Worm (Caenorhabditis elegans) whole organism, young adult: ENCODE measurements around the gene K09E9.7.
A peak's percentile ranks its signal among the peaks of the same experiment; 100 is the strongest.

Experiments used
- B0261.1 ChIP-seq: sonication (generic microtip); optimal IDR thresholded peaks from 2 replicates; lab custom pipeline; 2016; ENCODE audit warnings: mild to moderate bottlenecking, missing genetic modification characterization, moderate library complexity, missing compliant biosample characterization
- F10E7.11 ChIP-seq: sonication (generic microtip); optimal IDR thresholded peaks from 2 replicates; lab custom pipeline; 2017; ENCODE audit warnings: mild to moderate bottlenecking, missing genetic modification characterization, moderate library complexity, missing compliant biosample characterization
- F23B12.7 ChIP-seq: sonication (generic microtip); optimal IDR thresholded peaks from 2 replicates; lab custom pipeline; 2017; ENCODE audit warnings: missing genetic modification characterization, mild to moderate bottlenecking, missing compliant biosample characterization, antibody characterized with exemption, moderate library complexity; ENCODE audit not compliant: insufficient read depth
- F55B11.4 ChIP-seq: sonication (generic microtip); optimal IDR thresholded peaks from 2 replicates; lab custom pipeline; 2016; ENCODE audit warnings: missing compliant biosample characterization, missing genetic modification characterization, borderline replicate concordance; ENCODE audit not compliant: insufficient read depth
- Y67H2A.10 ChIP-seq: fragments of 200-800 bp; sonication (Bioruptor generic); conservative IDR thresholded peaks from 2 replicates; pipeline ENCODE4 v1.3.6; 2022; ENCODE audit warnings: missing genetic modification reagents, missing genetic modification characterization, missing compliant biosample characterization
- Y95B8A.8 ChIP-seq: fragments of 200-800 bp; sonication (Bioruptor generic); IDR thresholded peaks from 2 replicates; pipeline ENCODE4 v1.3.6; 2022; ENCODE audit warnings: missing genetic modification reagents, missing genetic modification characterization, missing compliant biosample characterization
- ZK185.1 ChIP-seq: sonication (generic microtip); optimal IDR thresholded peaks from 2 replicates; lab custom pipeline; 2016; ENCODE audit warnings: mild to moderate bottlenecking, missing genetic modification characterization, missing compliant biosample characterization; ENCODE audit not compliant: poor library complexity, severe bottlenecking
- attf-5 ChIP-seq: fragments of 200-800 bp; sonication (Bioruptor generic); optimal IDR thresholded peaks from 2 replicates; lab custom pipeline; 2018; ENCODE audit warnings: mild to moderate bottlenecking, missing genetic modification characterization, missing compliant biosample characterization
- ccch-3 ChIP-seq: fragments of 200-800 bp; sonication (Bioruptor generic); optimal IDR thresholded peaks from 2 replicates; lab custom pipeline; 2018; ENCODE audit warnings: mild to moderate bottlenecking, missing genetic modification characterization, missing compliant biosample characterization
- cebp-1 ChIP-seq, 2 experiments: fragments of 200-800 bp in 1 of 2; sonication (Bioruptor generic) in 1 of 2; sonication (generic microtip) in 1 of 2; IDR thresholded peaks in 1 of 2; optimal IDR thresholded peaks in 1 of 2; 2 replicates each; pipeline versions ENCODE4 v1.3.6 to Lab custom; 2017 to 2022; ENCODE audit warnings: missing compliant biosample characterization in 2 of 2, missing genetic modification characterization in 2 of 2, mild to moderate bottlenecking in 1 of 2, missing genetic modification reagents in 1 of 2, moderate library complexity in 1 of 2
- cebp-2 ChIP-seq: fragments of 200-800 bp; sonication (Bioruptor generic); IDR thresholded peaks from 2 replicates; pipeline ENCODE4 v1.3.6; 2022; ENCODE audit warnings: missing genetic modification characterization, missing compliant biosample characterization
- die-1 ChIP-seq: sonication (generic microtip); optimal IDR thresholded peaks from 2 replicates; lab custom pipeline; 2016; ENCODE audit warnings: missing genotype, mild to moderate bottlenecking, missing genetic modification characterization, missing compliant biosample characterization
- dox-1 ChIP-seq: fragments of 200-800 bp; sonication (Bioruptor generic); IDR thresholded peaks from 2 replicates; pipeline ENCODE4 v1.3.6; 2022; ENCODE audit warnings: missing genetic modification reagents, missing genetic modification characterization, missing compliant biosample characterization
- ekl-4 ChIP-seq: fragments of 200-800 bp; sonication (Bioruptor generic); IDR thresholded peaks from 2 replicates; pipeline ENCODE4 v1.3.6; 2022; ENCODE audit warnings: missing genetic modification reagents, missing genetic modification characterization, missing compliant biosample characterization
- hmg-20 ChIP-seq: fragments of 200-800 bp; sonication (Bioruptor generic); IDR thresholded peaks from 2 replicates; pipeline ENCODE4 v1.3.6; 2022; ENCODE audit warnings: missing genetic modification reagents, missing genetic modification characterization, missing compliant biosample characterization
- let-607 ChIP-seq, 2 experiments: fragments of 200-800 bp in 1 of 2; sonication (Bioruptor generic) in 1 of 2; sonication (generic microtip) in 1 of 2; optimal IDR thresholded peaks; 2 replicates each; lab custom pipeline; 2016 to 2018; ENCODE audit warnings: mild to moderate bottlenecking in 2 of 2, missing compliant biosample characterization in 2 of 2, missing genetic modification characterization in 2 of 2, moderate library complexity in 2 of 2, missing genotype in 1 of 2
- lin-26 ChIP-seq: fragments of 200-800 bp; sonication (Bioruptor generic); IDR thresholded peaks from 2 replicates; pipeline ENCODE4 v1.3.6; 2022; ENCODE audit warnings: missing genetic modification reagents, missing genetic modification characterization, missing compliant biosample characterization
- lin-40 ChIP-seq: sonication (generic microtip); optimal IDR thresholded peaks from 2 replicates; lab custom pipeline; 2016; ENCODE audit warnings: missing genetic modification characterization, mild to moderate bottlenecking, missing compliant biosample characterization, missing genotype, missing genetic modification reagents
- madf-3 ChIP-seq: fragments of 200-800 bp; sonication (Bioruptor generic); IDR thresholded peaks from 2 replicates; pipeline ENCODE4 v1.3.6; 2022; ENCODE audit warnings: missing genetic modification reagents, missing genetic modification characterization, missing compliant biosample characterization
- mcd-1 ChIP-seq: fragments of 200-800 bp; sonication (Bioruptor generic); IDR thresholded peaks from 2 replicates; pipeline ENCODE4 v1.3.6; 2022; ENCODE audit warnings: missing genetic modification reagents, missing genetic modification characterization, missing compliant biosample characterization
- mes-4 ChIP-seq: sonication (generic microtip); optimal IDR thresholded peaks from 2 replicates; lab custom pipeline; 2016; ENCODE audit warnings: missing genotype, missing genetic modification characterization, missing compliant biosample characterization
- nfyb-1 ChIP-seq: fragments of 200-800 bp; sonication (Bioruptor generic); IDR thresholded peaks from 2 replicates; pipeline ENCODE4 v1.3.6; 2022; ENCODE audit warnings: missing genetic modification reagents, missing genetic modification characterization, missing compliant biosample characterization
- nhr-179 ChIP-seq: sonication (generic microtip); optimal IDR thresholded peaks from 2 replicates; lab custom pipeline; 2016; ENCODE audit warnings: mild to moderate bottlenecking, missing genetic modification characterization, missing compliant biosample characterization
- nhr-80 ChIP-seq: sonication (generic microtip); optimal IDR thresholded peaks from 2 replicates; lab custom pipeline; 2016; ENCODE audit warnings: missing genetic modification characterization, missing compliant biosample characterization
- nhr-90 ChIP-seq: sonication (generic microtip); optimal IDR thresholded peaks from 2 replicates; lab custom pipeline; 2016; ENCODE audit warnings: missing genotype, mild to moderate bottlenecking, missing genetic modification characterization, missing compliant biosample characterization
- rcor-1 ChIP-seq: fragments of 200-800 bp; sonication (Bioruptor generic); IDR thresholded peaks from 2 replicates; pipeline ENCODE4 v1.3.6; 2022; ENCODE audit warnings: missing genetic modification reagents, missing genetic modification characterization, missing compliant biosample characterization
- rec-8 ChIP-seq, 2 experiments: sonication (generic microtip); optimal IDR thresholded peaks; 2 replicates each; lab custom pipeline; 2016; ENCODE audit warnings: mild to moderate bottlenecking in 2 of 2, missing genetic modification characterization in 2 of 2, missing genetic modification reagents in 2 of 2, missing genotype in 2 of 2, missing biosample characterization in 1 of 2, missing compliant biosample characterization in 1 of 2, moderate library complexity in 1 of 2
- rpc-1 ChIP-seq, 2 experiments: fragments of 150-350 bp in 1 of 2; sonication (generic microtip) in 1 of 2; optimal IDR thresholded peaks; 2 replicates each; lab custom pipeline; 2014 to 2018; ENCODE audit warnings: missing biosample characterization in 1 of 2, missing genetic modification characterization in 1 of 2, missing genetic modification reagents in 1 of 2, missing genotype in 1 of 2
- sdz-38 ChIP-seq: sonication (generic microtip); optimal IDR thresholded peaks from 2 replicates; lab custom pipeline; 2016; ENCODE audit warnings: missing genotype, missing genetic modification characterization, missing compliant biosample characterization
- snpc-1.3 ChIP-seq: sonication (generic microtip); optimal IDR thresholded peaks from 2 replicates; lab custom pipeline; 2017; ENCODE audit warnings: missing genetic modification characterization, mild to moderate bottlenecking, missing compliant biosample characterization, antibody characterized with exemption, moderate library complexity, missing genotype, missing genetic modification reagents; ENCODE audit not compliant: insufficient read depth
- snpc-4 ChIP-seq, 5 experiments: fragments of 150-350 bp in 1 of 5; sonication (generic microtip) in 4 of 5; optimal IDR thresholded peaks; 2 replicates each; lab custom pipeline; 2014 to 2018; ENCODE audit warnings: missing genetic modification characterization in 5 of 5, missing biosample characterization in 3 of 5, antibody characterized with exemption in 2 of 5, mild to moderate bottlenecking in 2 of 5, missing compliant biosample characterization in 2 of 5, missing genotype in 2 of 5, moderate library complexity in 2 of 5, missing genetic modification reagents in 1 of 5
- tbp1 ChIP-seq: fragments of 200-800 bp; sonication (Bioruptor generic); optimal IDR thresholded peaks from 2 replicates; lab custom pipeline; 2018; ENCODE audit warnings: mild to moderate bottlenecking, missing genetic modification characterization, missing compliant biosample characterization
- unc-62 ChIP-seq: fragments of 150-350 bp; optimal IDR thresholded peaks from 2 replicates; lab custom pipeline; 2014; ENCODE audit warnings: missing biosample characterization, missing genetic modification reagents, missing genetic modification characterization
- zfh-2 ChIP-seq: fragments of 200-800 bp; sonication (Bioruptor generic); conservative IDR thresholded peaks from 2 replicates; pipeline ENCODE4 v1.3.6; 2022; ENCODE audit warnings: missing genetic modification reagents, missing genetic modification characterization, missing compliant biosample characterization
- ztf-18 ChIP-seq: sonication (generic microtip); optimal IDR thresholded peaks from 2 replicates; lab custom pipeline; 2016; ENCODE audit warnings: missing genotype, mild to moderate bottlenecking, missing genetic modification characterization, missing compliant biosample characterization
- ztf-25 ChIP-seq: fragments of 200-800 bp; sonication (Bioruptor generic); IDR thresholded peaks from 2 replicates; pipeline ENCODE4 v1.3.6; 2022; ENCODE audit warnings: missing genetic modification reagents, missing genetic modification characterization, missing compliant biosample characterization
- ztf-28 ChIP-seq: fragments of 200-800 bp; sonication (Bioruptor generic); IDR thresholded peaks from 2 replicates; pipeline ENCODE4 v1.3.6; 2022; ENCODE audit warnings: missing genetic modification reagents, missing genetic modification characterization, missing compliant biosample characterization

K09E9.7 gene

DNA sequence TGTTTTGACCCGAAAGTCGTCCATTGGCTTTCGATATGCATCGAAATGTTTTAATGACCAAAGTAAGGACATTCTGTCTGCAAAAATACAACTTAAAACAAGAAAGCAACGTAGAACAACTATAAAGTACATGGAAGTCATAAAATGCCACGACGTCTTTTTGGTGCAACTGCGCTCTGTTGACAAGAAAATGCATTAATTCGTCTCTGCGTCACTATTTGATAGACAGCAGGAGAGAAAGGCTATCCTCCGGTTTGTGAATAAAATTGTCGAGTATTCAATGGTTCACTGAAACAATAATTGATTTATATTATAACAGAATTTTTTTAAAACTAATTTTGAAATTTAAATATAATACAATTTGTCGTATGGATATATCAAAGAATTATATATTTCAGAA lies 24.3 kb upstream of the K09E9.7 start, which contains the start of gene ergi-3 (continued):
- TF ChIP-seq mcd-1 (peak; percentile 78), nhr-179 (no peak), tbp1 (GFP tag; lab: Kevin White, UChicago) (no peak), F23B12.7 (tag; lab: Kevin White, UChicago) (peak; percentile 32), attf-5 (GFP tag; lab: Kevin White, UChicago) (peak; percentile 53), unc-62 (no peak), zfh-2 (no peak), cebp-1 (GFP tag; IDR thresholded peaks at IDR 0.05; lab: Robert Waterston, UW) (no peak), cebp-1 (tag; optimal IDR thresholded peaks at IDR 0.05; lab: Kevin White, UChicago) (peak; percentile 26), F10E7.11 (tag; lab: Kevin White, UChicago) (no peak), snpc-1.3 (tag; lab: Kevin White, UChicago) (no peak), snpc-4 (GFP tag; optimal IDR thresholded peaks at IDR 0.05; lab: Kevin White, UChicago) (no peak), snpc-4 (tag; optimal IDR thresholded peaks at IDR 0.05; lab: Kevin White, UChicago) (peak in 1 of 4 experiments; percentile 37), ekl-4 (GFP tag; lab: Robert Waterston, UW) (no peak), F55B11.4 (tag; lab: Kevin White, UChicago) (no peak), ccch-3 (GFP tag; lab: Kevin White, UChicago) (no peak), ztf-28 (GFP tag; lab: Robert Waterston, UW) (no peak), Y95B8A.8 (GFP tag; lab: Robert Waterston, UW) (no peak)

- TF ChIP-seq sdz-38 (tag; lab: Kevin White, UChicago): no peak
- no peak for TF ChIP-seq cebp-2 (GFP tag; lab: Robert Waterston, UW)
- peak; percentile 19; the same call in 1 of the 2 replicates for TF ChIP-seq cebp-1 (GFP tag; IDR thresholded peaks at IDR 0.05; lab: Robert Waterston, UW)
- peak; percentile 77 for TF ChIP-seq cebp-1 (tag; optimal IDR thresholded peaks at IDR 0.05; lab: Kevin White, UChicago)
- TF ChIP-seq Y67H2A.10: no peak
These were observed 23.5 kb upstream of the K09E9.7 start for ce11 chrX:15617168-15617567.

DNA sequence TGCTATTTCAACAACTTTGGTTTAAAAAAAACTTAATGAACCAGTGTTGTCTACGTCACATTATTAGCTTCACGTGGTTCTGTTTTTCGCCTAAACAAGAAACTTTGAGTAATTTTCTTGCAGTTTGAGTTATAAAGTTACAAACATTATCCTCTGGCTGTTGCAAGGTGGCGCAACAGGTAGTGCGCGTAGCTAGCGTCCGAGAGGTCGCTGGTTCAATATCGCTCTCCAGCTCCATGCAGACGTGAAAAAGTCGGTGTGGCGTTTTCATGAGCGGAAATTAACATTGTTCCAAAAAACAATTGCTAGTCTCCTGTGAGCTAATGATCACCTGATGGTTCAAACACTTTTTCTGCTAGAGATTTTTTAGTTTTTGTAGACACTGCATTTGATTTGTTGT lies 21.4 kb upstream of the K09E9.7 start:
- TF ChIP-seq lin-40 (no peak), ekl-4 (GFP tag; lab: Robert Waterston, UW) (no peak), madf-3 (GFP tag; lab: Robert Waterston, UW) (0 out of 2 replicates have a peak, but pooled peaks have one; percentile 17), lin-26 (0 out of 2 replicates have a peak, but pooled peaks have one; percentile 12), ztf-28 (GFP tag; lab: Robert Waterston, UW) (no peak), ZK185.1 (tag; lab: Kevin White, UChicago) (peak; percentile 47), rpc-1 (optimal IDR thresholded peaks at IDR 0.05; lab: Kevin White, UChicago) (peak; percentile 63), rpc-1 (tag; optimal IDR thresholded peaks at IDR 0.05; lab: Kevin White, UChicago) (peak; percentile 75), nhr-80 (peak; percentile 29), ztf-25 (GFP tag; lab: Robert Waterston, UW) (no peak), ztf-18 (tag; lab: Kevin White, UChicago) (peak; percentile 12), nhr-179 (peak; percentile 29), snpc-4 (GFP tag; optimal IDR thresholded peaks at IDR 0.05; lab: Kevin White, UChicago) (no peak), snpc-4 (tag; optimal IDR thresholded peaks at IDR 0.05; lab: Kevin White, UChicago) (peak in 3 of 4 experiments; percentile 29 to 67 (median 44)), mes-4 (peak; percentile 14), die-1 (tag; lab: Kevin White, UChicago) (peak; percentile 22), nfyb-1 (GFP tag; lab: Robert Waterston, UW) (no peak), mcd-1 (0 out of 2 replicates have a peak, but pooled peaks have one; percentile 17), let-607 (tag; optimal IDR thresholded peaks at IDR 0.05; lab: Kevin White, UChicago) (peak; percentile 31 to 50), tbp1 (GFP tag; lab: Kevin White, UChicago) (peak; percentile 80), dox-1 (GFP tag; lab: Robert Waterston, UW) (peak; percentile 43; the same call in 1 of the 2 replicates), B0261.1 (tag; lab: Kevin White, UChicago) (peak; percentile 63), rec-8 (tag; optimal IDR thresholded peaks at IDR 0.05; lab: Kevin White, UChicago) (peak in 1 of 2 experiments; percentile 19), rcor-1 (0 out of 2 replicates have a peak, but pooled peaks have one; percentile 18), hmg-20 (0 out of 2 replicates have a peak, but pooled peaks have one; percentile 40), nhr-90 (peak; percentile 39)
